Fruit fly (Drosophila melanogaster): ENCODE measurements around the gene mRpS7.
A peak's percentile ranks its signal among the peaks of the same experiment; 100 is the strongest.

mRpS7 gene

DNA sequence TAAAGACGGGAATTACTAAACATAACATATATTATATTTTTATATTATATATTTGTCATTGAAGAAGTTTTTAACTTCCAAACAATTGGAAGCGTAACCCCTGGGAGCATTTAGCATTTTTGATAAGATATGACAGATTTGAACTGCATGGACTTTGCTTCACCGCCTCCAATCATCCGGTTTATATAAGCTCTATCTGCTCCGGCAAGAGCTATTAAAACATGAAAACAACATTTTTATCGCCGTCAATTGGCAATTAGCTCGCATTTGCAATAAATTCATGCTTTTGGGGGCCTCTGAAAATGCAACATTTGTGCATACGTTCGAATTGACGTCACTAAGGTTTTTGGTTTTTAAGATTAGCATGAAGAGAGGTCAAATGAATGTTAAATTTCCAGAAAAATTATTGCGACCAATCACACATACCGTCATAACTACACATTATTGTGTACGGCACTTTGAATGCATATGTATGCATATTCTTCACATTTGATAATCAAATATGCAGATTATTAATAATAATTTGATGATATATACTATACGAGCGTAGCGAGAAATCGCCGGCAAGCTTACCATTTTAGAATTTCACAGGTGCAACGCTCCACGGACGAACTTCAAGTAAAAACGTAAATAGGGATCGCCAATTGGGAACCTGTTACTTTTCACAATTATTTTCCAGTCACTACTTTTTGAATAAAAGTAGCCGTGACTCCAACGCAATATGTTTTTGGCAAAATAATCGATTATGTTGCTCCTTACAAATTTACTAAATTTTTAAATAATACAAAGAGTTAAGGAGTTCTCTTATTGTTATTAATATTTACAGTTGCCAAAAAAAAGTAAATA, 9.4 kb downstream of the mRpS7 start, which contains the start of gene Mdh1 (continued):
- no peak for TF ChIP-seq lola (GFP tag; optimal IDR thresholded peaks at IDR 0.05)
- TF ChIP-seq dl (GFP tag; optimal IDR thresholded peaks at IDR 0.05; ENCODE audit: insufficient read depth in 1 of 2, partially characterized antibody in 2 of 2), result peak in 1 of 2 experiments; percentile 11
- TF ChIP-seq usp (GFP tag; optimal IDR thresholded peaks at IDR 0.05), result no peak
- TF ChIP-seq jim (GFP tag; optimal IDR thresholded peaks at IDR 0.05), result no peak
- TF ChIP-seq CG32264 (GFP tag; optimal IDR thresholded peaks at IDR 0.05), result no peak
- TF ChIP-seq tai (GFP tag; optimal IDR thresholded peaks at IDR 0.05), result no peak
- no peak for TF ChIP-seq Mio (GFP tag; optimal IDR thresholded peaks at IDR 0.05)
- peak; percentile 14 for TF ChIP-seq OdsH (GFP tag; optimal IDR thresholded peaks at IDR 0.05)

DNA sequence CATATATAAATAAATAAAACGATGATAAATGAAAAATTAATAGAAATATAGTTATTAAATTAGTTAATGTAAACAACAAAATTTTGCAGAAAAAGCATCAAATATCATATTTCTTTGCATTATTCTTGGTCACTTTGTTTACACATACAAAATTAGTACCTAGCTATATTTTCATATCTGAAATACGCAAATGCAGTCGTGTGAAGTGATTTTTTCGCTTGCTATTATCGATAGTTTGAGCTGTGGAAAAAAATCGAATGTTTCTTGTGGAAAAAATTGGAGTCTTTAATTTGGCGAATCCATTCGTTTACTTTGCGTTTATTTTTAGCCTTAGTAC, 10.0 kb downstream of the mRpS7 start, which contains the start of gene Cnot4:
Gene Cnot4 (plus strand): TSS at position 229 of the 337 bp plus-strand sequence.
- peak; percentile 53 for TF ChIP-seq Myc (optimal IDR thresholded peaks at IDR 0.05)
- peak; percentile 13 for TF ChIP-seq woc (GFP tag; optimal IDR thresholded peaks at IDR 0.05)
- TF ChIP-seq Rel (GFP tag; optimal IDR thresholded peaks at IDR 0.05), result no peak
- no peak for TF ChIP-seq Rel (tag; optimal IDR thresholded peaks at IDR 0.05)
- no peak for TF ChIP-seq CrebA (GFP tag; optimal IDR thresholded peaks at IDR 0.05; ENCODE audit: borderline replicate concordance)

DNA sequence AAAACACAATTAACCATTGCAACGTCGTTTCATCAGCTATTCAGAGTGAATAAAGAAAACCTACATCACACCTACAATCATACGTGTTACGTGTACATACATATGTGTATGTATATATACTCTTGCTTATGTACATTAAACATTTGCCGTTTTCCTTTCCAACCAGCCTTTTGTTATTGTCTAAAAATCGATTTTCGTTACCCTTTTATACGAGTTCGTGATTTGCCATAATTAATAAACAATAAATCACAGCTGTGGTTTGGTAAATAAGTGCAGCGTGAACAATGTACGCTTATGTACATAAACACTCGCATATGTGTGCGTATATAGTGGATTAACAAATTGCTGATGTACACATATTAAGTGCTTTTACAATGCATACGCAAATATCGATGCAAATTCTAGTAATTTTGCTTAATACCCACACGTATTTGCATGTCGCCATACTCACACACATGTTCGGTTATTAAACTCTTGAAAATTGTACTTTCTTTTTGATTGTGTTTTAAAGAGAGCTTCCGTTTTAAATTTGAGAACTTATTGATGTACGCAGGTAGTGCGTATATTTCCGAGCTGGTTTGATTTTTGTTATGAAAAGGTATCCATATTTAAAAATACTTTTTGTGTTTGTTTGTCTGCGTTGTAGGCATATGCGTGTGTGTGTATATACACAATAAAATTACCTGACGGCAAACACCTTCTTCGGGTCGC, 10.6 kb downstream of the mRpS7 start:
- TF ChIP-seq woc (GFP tag; optimal IDR thresholded peaks at IDR 0.05) (no peak), tai (GFP tag; optimal IDR thresholded peaks at IDR 0.05) (peak; percentile 4), Jra (GFP tag; optimal IDR thresholded peaks at IDR 0.05) (peak; percentile 36)

DNA sequence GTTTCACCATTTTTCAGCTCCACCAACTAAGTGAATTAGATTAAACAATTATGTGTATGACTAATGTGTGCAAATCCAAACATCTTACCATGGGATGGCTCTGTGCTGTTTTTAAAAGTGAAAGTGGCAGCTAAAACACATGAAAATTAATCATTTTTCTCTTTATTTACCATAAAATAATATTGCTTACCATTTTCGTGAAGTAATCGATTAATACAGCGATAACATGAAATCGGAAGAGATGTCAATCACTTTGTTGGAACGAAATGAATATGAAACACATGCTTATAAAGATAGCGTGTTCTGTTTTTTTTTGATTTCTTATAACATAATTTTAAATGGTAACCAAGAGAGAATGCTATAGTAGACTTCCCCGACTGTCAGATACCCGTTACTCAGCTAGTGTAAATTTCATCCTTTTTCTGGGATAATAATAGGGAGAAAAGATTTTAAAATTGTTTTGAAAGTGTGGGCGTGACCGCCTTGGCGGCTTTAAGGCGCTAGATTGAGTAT, 17.4 kb downstream of the mRpS7 start:
- no peak for TF ChIP-seq CG9705 (GFP tag; optimal IDR thresholded peaks at IDR 0.05)
- TF ChIP-seq N (GFP tag; optimal IDR thresholded peaks at IDR 0.05), result no peak
- no peak for TF ChIP-seq GATAd (GFP tag; optimal IDR thresholded peaks at IDR 0.05)
- TF ChIP-seq Jra (GFP tag; optimal IDR thresholded peaks at IDR 0.05), result no peak
- no peak for TF ChIP-seq fru (GFP tag; optimal IDR thresholded peaks at IDR 0.05)
- TF ChIP-seq woc (GFP tag; optimal IDR thresholded peaks at IDR 0.05), result peak; percentile 40
- TF ChIP-seq HLH106 (tag; optimal IDR thresholded peaks at IDR 0.05), result no peak
- TF ChIP-seq Hr83 (GFP tag; optimal IDR thresholded peaks at IDR 0.05; ENCODE audit: poor library complexity, severe bottlenecking), result no peak
- TF ChIP-seq rgr (GFP tag; optimal IDR thresholded peaks at IDR 0.05), result no peak
- no peak for TF ChIP-seq br (GFP tag; optimal IDR thresholded peaks at IDR 0.05)
- peak; percentile 7 for TF ChIP-seq Myc (optimal IDR thresholded peaks at IDR 0.05)
- TF ChIP-seq CG32264 (GFP tag; optimal IDR thresholded peaks at IDR 0.05), result no peak
- no peak for TF ChIP-seq dl (GFP tag; optimal IDR thresholded peaks at IDR 0.05; ENCODE audit: insufficient read depth in 1 of 2, partially characterized antibody in 2 of 2)

DNA sequence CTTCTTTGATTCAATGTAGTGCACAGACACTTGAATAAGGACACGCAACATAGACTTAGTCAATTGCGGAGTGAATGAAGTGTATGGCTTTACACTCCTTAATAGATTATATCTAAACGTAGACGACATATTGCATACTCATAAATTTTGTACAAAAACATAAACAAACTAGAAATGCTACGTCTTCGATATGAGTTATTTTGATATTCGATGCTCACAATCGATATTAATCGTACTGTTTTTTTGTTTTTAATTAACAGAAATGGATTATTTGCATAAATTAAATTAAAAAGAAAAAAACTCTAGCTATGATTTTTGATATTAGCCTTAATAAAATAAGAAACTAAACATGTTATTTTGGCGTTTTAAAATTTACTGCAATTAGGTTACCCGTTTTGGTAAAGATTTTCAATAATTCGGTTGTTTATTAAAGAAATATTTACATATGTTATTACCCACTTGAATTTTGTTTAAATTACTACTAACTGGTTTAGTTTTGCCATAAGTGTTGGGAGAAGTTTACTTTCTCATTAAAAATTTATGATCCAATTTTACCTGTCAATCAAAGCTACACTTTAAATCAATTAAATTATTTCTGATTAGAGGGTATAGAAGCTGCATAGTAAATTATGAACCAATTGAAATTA, 18.7 kb downstream of the mRpS7 start, which contains the start of the genes CG17768, LSm-4 and Ir31a:
Gene CG17768 (minus strand): TSS at position 196 of the 647 bp plus-strand sequence.
Gene LSm-4 (minus strand): TSS at position 196 of the 647 bp plus-strand sequence.
Gene Ir31a (plus strand): TSS at position 558 of the 647 bp plus-strand sequence.
- TF ChIP-seq Vsx2 (GFP tag; optimal IDR thresholded peaks at IDR 0.05; ENCODE audit: partially characterized antibody) (no peak), woc (GFP tag; optimal IDR thresholded peaks at IDR 0.05) (peak; percentile 7)

DNA sequence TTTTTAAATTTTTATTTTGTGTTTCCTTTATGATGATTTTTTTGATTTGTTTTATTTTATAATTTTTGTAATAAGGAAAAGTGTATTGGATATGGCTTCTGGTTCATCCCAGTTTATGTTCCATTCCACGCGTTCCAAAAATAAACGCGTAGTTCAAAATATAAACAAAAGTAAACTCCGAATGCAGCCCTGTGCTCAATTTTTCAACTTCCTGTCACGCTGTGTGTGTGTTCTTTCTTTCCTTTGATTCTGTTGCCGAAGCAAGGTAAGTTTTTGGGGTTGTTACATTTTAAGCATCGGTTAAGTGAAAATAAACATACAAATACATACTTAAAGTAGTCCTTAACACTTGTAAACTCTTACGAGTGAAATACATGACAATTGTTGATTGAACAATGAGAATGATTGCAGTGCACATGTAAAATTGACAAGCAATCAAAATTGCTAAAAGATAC, 21.7 kb downstream of the mRpS7 start, which contains the start of the genes Ip259 and RpS27A:
Gene Ip259 (plus strand): TSS at position 231 of the 455 bp plus-strand sequence.
Gene RpS27A (plus strand): TSS at position 231 of the 455 bp plus-strand sequence.
- no peak for TF ChIP-seq br (GFP tag; optimal IDR thresholded peaks at IDR 0.05)
- no peak for TF ChIP-seq dl (GFP tag; optimal IDR thresholded peaks at IDR 0.05; ENCODE audit: insufficient read depth in 1 of 2, partially characterized antibody in 2 of 2)
- peak; percentile 62 for TF ChIP-seq OdsH (GFP tag; optimal IDR thresholded peaks at IDR 0.05)
- no peak for TF ChIP-seq GATAd (GFP tag; optimal IDR thresholded peaks at IDR 0.05)
- TF ChIP-seq rgr (GFP tag; optimal IDR thresholded peaks at IDR 0.05), result peak; percentile 83
- peak; percentile 84 for TF ChIP-seq woc (GFP tag; optimal IDR thresholded peaks at IDR 0.05)
- peak; percentile 37 for TF ChIP-seq ey (GFP tag; optimal IDR thresholded peaks at IDR 0.05)
- no peak for TF ChIP-seq h (GFP tag; optimal IDR thresholded peaks at IDR 0.05)
- TF ChIP-seq Abd-B (GFP tag; optimal IDR thresholded peaks at IDR 0.05), result no peak
- peak; percentile 26 for TF ChIP-seq dsf (GFP tag; optimal IDR thresholded peaks at IDR 0.05; ENCODE audit: borderline replicate concordance)
- TF ChIP-seq Dfd (GFP tag; optimal IDR thresholded peaks at IDR 0.05), result no peak
- peak; percentile 79 for TF ChIP-seq Sp1 (GFP tag; optimal IDR thresholded peaks at IDR 0.05)
- peak; percentile 86 for TF ChIP-seq Hr83 (GFP tag; optimal IDR thresholded peaks at IDR 0.05; ENCODE audit: poor library complexity, severe bottlenecking)
- no peak for TF ChIP-seq fru (GFP tag; optimal IDR thresholded peaks at IDR 0.05)
- TF ChIP-seq foxo (GFP tag; optimal IDR thresholded peaks at IDR 0.05), result peak in 1 of 2 experiments; percentile 2
- peak; percentile 81 for TF ChIP-seq CG9705 (GFP tag; optimal IDR thresholded peaks at IDR 0.05)
- TF ChIP-seq sage (GFP tag; optimal IDR thresholded peaks at IDR 0.05), result peak; percentile 39
- TF ChIP-seq Mio (GFP tag; optimal IDR thresholded peaks at IDR 0.05), result peak; percentile 24
- TF ChIP-seq tai (GFP tag; optimal IDR thresholded peaks at IDR 0.05), result peak; percentile 66
- TF ChIP-seq HLH106 (tag; optimal IDR thresholded peaks at IDR 0.05), result peak; percentile 68
- peak; percentile 53 for TF ChIP-seq N (GFP tag; optimal IDR thresholded peaks at IDR 0.05)
- TF ChIP-seq Dif (GFP tag; optimal IDR thresholded peaks at IDR 0.05; ENCODE audit: partially characterized antibody), result peak; percentile 39
- peak; percentile 70 for TF ChIP-seq Myc (optimal IDR thresholded peaks at IDR 0.05)
- no peak for TF ChIP-seq CrebA (GFP tag; optimal IDR thresholded peaks at IDR 0.05; ENCODE audit: borderline replicate concordance)
